Fruit fly (Drosophila melanogaster): Measurements from ENCODE around the gene Sec61gamma.

dm6 chrX:19615990-19616663 is 27.0 kb upstream of the Sec61gamma start, which contains the start of gene CG14210:
- TF ChIP-seq lola (GFP tag; optimal IDR thresholded peaks at IDR 0.05), result no peak
- TF ChIP-seq psq (GFP tag; optimal IDR thresholded peaks at IDR 0.05), result no peak
- no peak for TF ChIP-seq Hr83 (GFP tag; optimal IDR thresholded peaks at IDR 0.05; ENCODE audit: poor library complexity, severe bottlenecking)

Data from whole organism, wandering third instar larva.